Worm (Caenorhabditis elegans): ENCODE data around the gene B0410.3.

- no peak for TF ChIP-seq nhr-2 (tag; optimal IDR thresholded peaks at IDR 0.05)
- no peak for TF ChIP-seq snpc-4 (tag; optimal IDR thresholded peaks at IDR 0.05)
These were observed 11.6 kb upstream of the B0410.3 start for ce11 chrX:2902854-2903253.
